Worm (Caenorhabditis elegans): ENCODE data around the gene F09B12.5.

DNA sequence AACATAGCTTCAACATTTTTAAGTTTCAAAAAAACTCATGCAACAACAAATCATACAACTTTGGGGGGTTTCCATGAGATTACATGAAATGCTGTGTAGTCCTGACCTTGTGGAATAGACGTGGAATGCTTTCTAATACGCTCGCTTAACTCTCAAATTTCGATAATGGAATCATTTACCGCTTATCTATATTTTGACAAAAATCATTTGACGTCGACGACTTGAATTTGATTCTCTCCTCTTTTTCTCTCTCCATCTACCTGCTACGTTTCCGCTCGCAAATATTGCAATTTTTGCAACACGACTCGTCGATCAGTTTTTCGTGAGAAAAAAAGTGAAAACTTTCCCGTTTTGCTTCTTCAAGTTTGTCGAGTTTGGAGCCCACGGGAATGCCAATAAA, 4.6 kb downstream of the F09B12.5 start, which contains the start of gene flr-4:
- TF ChIP-seq flt-1 (GFP tag; IDR thresholded peaks at IDR 0.05) (no peak), med-1 (GFP tag; optimal IDR thresholded peaks at IDR 0.05; ENCODE audit: insufficient read depth) (no peak), cog-1 (tag; optimal IDR thresholded peaks at IDR 0.05) (no peak), tab-1 (GFP tag; IDR thresholded peaks at IDR 0.05) (no peak), T22C8.4 (GFP tag; IDR thresholded peaks at IDR 0.05) (no peak), ztf-29 (GFP tag; IDR thresholded peaks at IDR 0.05) (no peak), klf-2 (GFP tag; conservative IDR thresholded peaks at IDR 0.05) (no peak), ref-1 (GFP tag; conservative IDR thresholded peaks at IDR 0.05) (no peak), ztf-23 (GFP tag; IDR thresholded peaks at IDR 0.05) (no peak)
